Comparison of ENCODE assay signal across 1 fruit fly cellular context in the genomic region with DNA sequence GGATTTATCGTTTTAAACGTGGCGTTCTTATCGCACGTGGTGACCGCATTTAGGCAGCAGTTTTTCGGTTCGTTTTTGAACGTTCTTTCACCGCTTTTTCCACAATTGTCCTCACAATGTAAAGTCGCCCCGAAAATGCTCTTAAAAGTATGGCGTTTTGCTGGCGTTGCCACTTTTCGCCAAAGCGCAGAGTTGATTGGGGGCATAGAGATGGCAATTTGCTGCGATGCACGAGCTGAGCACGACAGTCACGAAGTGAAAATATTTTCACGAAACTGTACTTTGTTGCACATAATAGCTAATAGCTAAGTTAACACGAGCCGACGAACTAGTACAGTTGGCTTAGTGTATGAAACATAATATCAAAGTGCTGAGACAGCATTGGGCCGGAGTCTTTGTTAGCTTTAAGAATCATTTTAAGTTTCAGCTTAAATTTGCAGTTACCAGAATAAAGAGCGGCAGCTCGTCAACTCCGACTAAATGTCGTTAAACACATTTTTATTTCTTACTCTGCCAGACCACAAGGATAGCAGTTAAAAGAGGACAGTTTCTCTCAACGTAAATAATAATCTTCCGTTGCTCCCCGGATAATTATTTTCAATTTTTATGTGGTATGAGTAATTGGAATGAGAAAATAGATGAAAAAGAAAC.
A peak's percentile ranks its signal among the peaks of the same experiment; 100 is the strongest.
TF ChIP-seq lines count a peak whose summit lies in the region.

A gene (minus strand): TSS at position 155 of the 651 bp plus-strand sequence.

TF ChIP-seq in whole organism, embryonic, 481 proteins besides CTCF, POLR2A, EP300 and RAD21 (continued from another document):
- TF ChIP-seq CG8388 (GFP tag; optimal IDR thresholded peaks at IDR 0.05; lab: Kevin White, UChicago) (no peak), cato (GFP tag; optimal IDR thresholded peaks at IDR 0.05; lab: Kevin White, UChicago; ENCODE audit: borderline replicate concordance) (no peak), corto (GFP tag; optimal IDR thresholded peaks at IDR 0.05; lab: Kevin White, UChicago) (no peak), CG31224 (GFP tag; IDR thresholded peaks at IDR 0.05; lab: Robert Waterston, UW) (no peak), CG7357 (GFP tag; IDR thresholded peaks at IDR 0.05; lab: Robert Waterston, UW) (no peak), CG11695 (GFP tag; IDR thresholded peaks at IDR 0.05; lab: Robert Waterston, UW) (no peak), CG2875 (GFP tag; optimal IDR thresholded peaks at IDR 0.05; lab: Kevin White, UChicago) (no peak), CG12299 (tag; optimal IDR thresholded peaks at IDR 0.05; lab: Kevin White, UChicago) (no peak), bab2 (GFP tag; optimal IDR thresholded peaks at IDR 0.05; lab: Kevin White, UChicago) (no peak), gce (GFP tag; IDR thresholded peaks at IDR 0.05; lab: Robert Waterston, UW) (no peak), CG14014 (GFP tag; IDR thresholded peaks at IDR 0.05; lab: Robert Waterston, UW) (no peak), Lim3 (GFP tag; IDR thresholded peaks at IDR 0.05; lab: Robert Waterston, UW) (no peak), CG1602 (GFP tag; optimal IDR thresholded peaks at IDR 0.05; lab: Kevin White, UChicago) (no peak), Hr39 (optimal IDR thresholded peaks at IDR 0.05; lab: Kevin White, UChicago) (no peak), eyg (GFP tag; optimal IDR thresholded peaks at IDR 0.05; lab: Kevin White, UChicago) (no peak), chif (GFP tag; optimal IDR thresholded peaks at IDR 0.05; lab: Kevin White, UChicago) (peak; percentile 1 to 9), CG1024 (GFP tag; IDR thresholded peaks at IDR 0.05; lab: Robert Waterston, UW) (peak; percentile 18; the same call in 1 of the 2 replicates), CG14860 (GFP tag; IDR thresholded peaks at IDR 0.05; lab: Robert Waterston, UW; ENCODE audit: partially characterized antibody) (peak; percentile 95), CG4707 (GFP tag; optimal IDR thresholded peaks at IDR 0.05; lab: Kevin White, UChicago) (no peak), aop (GFP tag; IDR thresholded peaks at IDR 0.05; lab: Robert Waterston, UW) (no peak), pho (GFP tag; optimal IDR thresholded peaks at IDR 0.05; lab: Kevin White, UChicago) (peak; percentile 29), zen2 (GFP tag; IDR thresholded peaks at IDR 0.05; lab: Robert Waterston, UW; ENCODE audit: partially characterized antibody) (peak; percentile 95), disco-r (GFP tag; optimal IDR thresholded peaks at IDR 0.05; lab: Kevin White, UChicago) (no peak), CG7786 (GFP tag; optimal IDR thresholded peaks at IDR 0.05; lab: Kevin White, UChicago) (peak; percentile 58), CG11696 (GFP tag; IDR thresholded peaks at IDR 0.05; lab: Robert Waterston, UW) (no peak), sr (GFP tag; IDR thresholded peaks at IDR 0.05; lab: Robert Waterston, UW) (no peak), Mrtf (GFP tag; IDR thresholded peaks at IDR 0.05; lab: Robert Waterston, UW) (no peak), Max (GFP tag; optimal IDR thresholded peaks at IDR 0.05; lab: Kevin White, UChicago) (no peak), CG32772 (GFP tag; IDR thresholded peaks at IDR 0.05; lab: Robert Waterston, UW) (peak; percentile 9; the same call in 1 of the 2 replicates), lilli (GFP tag; optimal IDR thresholded peaks at IDR 0.05; lab: Kevin White, UChicago) (peak; percentile 55), CG7987 (GFP tag; optimal IDR thresholded peaks at IDR 0.05; lab: Kevin White, UChicago) (no peak), odd (GFP tag; optimal IDR thresholded peaks at IDR 0.05; lab: Kevin White, UChicago) (no peak), stwl (tag; optimal IDR thresholded peaks at IDR 0.05; lab: Kevin White, UChicago) (peak; percentile 51), HmgZ (tag; optimal IDR thresholded peaks at IDR 0.05; lab: Kevin White, UChicago) (peak; percentile 27), dimm (GFP tag; IDR thresholded peaks at IDR 0.05; lab: Robert Waterston, UW) (no peak), pum (GFP tag; optimal IDR thresholded peaks at IDR 0.05; lab: Kevin White, UChicago) (peak; percentile 37), CG7271 (tag; optimal IDR thresholded peaks at IDR 0.05; lab: Kevin White, UChicago) (no peak), CG1832 (GFP tag; optimal IDR thresholded peaks at IDR 0.05; lab: Kevin White, UChicago) (no peak), grau (tag; optimal IDR thresholded peaks at IDR 0.05; lab: Kevin White, UChicago) (no peak), Myb (GFP tag; optimal IDR thresholded peaks at IDR 0.05; lab: Kevin White, UChicago) (peak; percentile 44), pan (optimal IDR thresholded peaks at IDR 0.05; lab: Kevin White, UChicago) (no peak), pan (GFP tag; optimal IDR thresholded peaks at IDR 0.05 in 1 of 2, IDR thresholded peaks at IDR 0.05 in 1 of 2) (no peak), Atf-2 (GFP tag; optimal IDR thresholded peaks at IDR 0.05; lab: Kevin White, UChicago) (peak; percentile 12), Ravus (GFP tag; IDR thresholded peaks at IDR 0.05; lab: Robert Waterston, UW) (no peak), Hr3 (GFP tag; optimal IDR thresholded peaks at IDR 0.05; lab: Kevin White, UChicago) (peak; percentile 12), Elba2 (GFP tag; optimal IDR thresholded peaks at IDR 0.05; lab: Kevin White, UChicago) (no peak), CG4424 (GFP tag; optimal IDR thresholded peaks at IDR 0.05; lab: Kevin White, UChicago) (no peak), chm (GFP tag; IDR thresholded peaks at IDR 0.05; lab: Robert Waterston, UW) (no peak), abd-A (tag; optimal IDR thresholded peaks at IDR 0.05; lab: Kevin White, UChicago) (no peak), hb (GFP tag; IDR thresholded peaks at IDR 0.05; lab: Robert Waterston, UW; ENCODE audit: partially characterized antibody) (peak; percentile 94), ap (GFP tag; IDR thresholded peaks at IDR 0.05; lab: Robert Waterston, UW) (no peak), GATAe (GFP tag; conservative IDR thresholded peaks at IDR 0.05; lab: Robert Waterston, UW) (no peak), CG17359 (tag; optimal IDR thresholded peaks at IDR 0.05; lab: Kevin White, UChicago) (no peak), CG6272 (GFP tag; IDR thresholded peaks at IDR 0.05; lab: Robert Waterston, UW) (peak; percentile 75), ems (GFP tag; optimal IDR thresholded peaks at IDR 0.05; lab: Kevin White, UChicago) (no peak), Dfd (GFP tag; optimal IDR thresholded peaks at IDR 0.05; lab: Kevin White, UChicago) (no peak), CG10565 (GFP tag; optimal IDR thresholded peaks at IDR 0.05; lab: Kevin White, UChicago) (no peak), CG30020 (tag; optimal IDR thresholded peaks at IDR 0.05; lab: Kevin White, UChicago) (peak; percentile 38), h (optimal IDR thresholded peaks at IDR 0.05; lab: Kevin White, UChicago) (no peak), vvl (GFP tag; IDR thresholded peaks at IDR 0.05; lab: Robert Waterston, UW) (peak; percentile 48; the same call in 1 of the 2 replicates), MTF-1 (GFP tag; optimal IDR thresholded peaks at IDR 0.05; lab: Kevin White, UChicago; ENCODE audit: borderline replicate concordance) (no peak), da (GFP tag; optimal IDR thresholded peaks at IDR 0.05; lab: Kevin White, UChicago) (no peak), ttk (GFP tag; IDR thresholded peaks at IDR 0.05; lab: Robert Waterston, UW) (peak; percentile 51; the same call in 1 of the 2 replicates), CG2712 (tag; optimal IDR thresholded peaks at IDR 0.05; lab: Kevin White, UChicago) (no peak), wdn (GFP tag; IDR thresholded peaks at IDR 0.05; lab: Robert Waterston, UW) (peak; percentile 69), Ets97D (GFP tag; optimal IDR thresholded peaks at IDR 0.05; lab: Kevin White, UChicago) (peak; percentile 75), slbo (GFP tag; IDR thresholded peaks at IDR 0.05; lab: Robert Waterston, UW) (peak; percentile 79), CG17612 (GFP tag; IDR thresholded peaks at IDR 0.05; lab: Robert Waterston, UW) (no peak), tx (GFP tag; optimal IDR thresholded peaks at IDR 0.05; lab: Kevin White, UChicago) (peak; percentile 11), ewg (GFP tag; optimal IDR thresholded peaks at IDR 0.05; lab: Kevin White, UChicago) (no peak), CG32767 (GFP tag; IDR thresholded peaks at IDR 0.05; lab: Robert Waterston, UW) (no peak), B-H2 (GFP tag; optimal IDR thresholded peaks at IDR 0.05; lab: Kevin White, UChicago) (peak; percentile 36), CG17568 (GFP tag; optimal IDR thresholded peaks at IDR 0.05; lab: Kevin White, UChicago) (no peak), Asciz (GFP tag; optimal IDR thresholded peaks at IDR 0.05; lab: Kevin White, UChicago) (no peak), ato (GFP tag; IDR thresholded peaks at IDR 0.05; lab: Robert Waterston, UW; ENCODE audit: partially characterized antibody) (peak; percentile 94), pnt (GFP tag; optimal IDR thresholded peaks at IDR 0.05; lab: Kevin White, UChicago) (peak; percentile 4), CG11247 (GFP tag; IDR thresholded peaks at IDR 0.05; lab: Robert Waterston, UW) (peak; percentile 43; the same call in 1 of the 2 replicates), CG11504 (tag; optimal IDR thresholded peaks at IDR 0.05; lab: Kevin White, UChicago) (no peak), MESR4 (GFP tag; optimal IDR thresholded peaks at IDR 0.05; lab: Kevin White, UChicago) (peak; percentile 92), HmgD (GFP tag; optimal IDR thresholded peaks at IDR 0.05; lab: Kevin White, UChicago) (peak; percentile 79), CG4820 (GFP tag; optimal IDR thresholded peaks at IDR 0.05; lab: Kevin White, UChicago) (no peak), HLH3B (GFP tag; IDR thresholded peaks at IDR 0.05; lab: Robert Waterston, UW) (no peak), Bdp1 (GFP tag; optimal IDR thresholded peaks at IDR 0.05; lab: Kevin White, UChicago) (no peak), dati (GFP tag; IDR thresholded peaks at IDR 0.05; lab: Robert Waterston, UW) (no peak), sim (GFP tag; IDR thresholded peaks at IDR 0.05; lab: Robert Waterston, UW) (no peak), CG10209 (GFP tag; optimal IDR thresholded peaks at IDR 0.05; lab: Kevin White, UChicago) (no peak), hbn (GFP tag; IDR thresholded peaks at IDR 0.05; lab: Robert Waterston, UW; ENCODE audit: partially characterized antibody) (peak; percentile 94), CG15073 (GFP tag; optimal IDR thresholded peaks at IDR 0.05; lab: Kevin White, UChicago) (no peak), CG4360 (GFP tag; IDR thresholded peaks at IDR 0.05; lab: Robert Waterston, UW) (no peak), unc-4 (GFP tag; IDR thresholded peaks at IDR 0.05; lab: Robert Waterston, UW; ENCODE audit: partially characterized antibody) (peak; percentile 77), jigr1 (GFP tag; IDR thresholded peaks at IDR 0.05; lab: Robert Waterston, UW) (no peak)
TF ChIP-seq in whole organism, embryonic: peak in this region for 166.
